Fruit fly (Drosophila melanogaster) whole organism: ENCODE measurements around the gene pxb.

ENCODE experiments used
- CG8478 ChIP-seq: fragments of >200 bp; optimal IDR thresholded peaks from 2 replicates; lab custom pipeline; 2018; ENCODE audit warnings: inconsistent platforms
- Dll ChIP-seq: fragments of >200 bp; optimal IDR thresholded peaks from 2 replicates; lab custom pipeline; 2017
- EcR ChIP-seq, 2 experiments: fragments of >200 bp; optimal IDR thresholded peaks; 2 replicates each; lab custom pipeline; 2017; ENCODE audit warnings: missing biosample characterization in 2 of 2, missing genetic modification characterization in 2 of 2, missing genetic modification reagents in 2 of 2
- pan ChIP-seq: fragments of >200 bp; optimal IDR thresholded peaks from 2 replicates; lab custom pipeline; 2017
- psq ChIP-seq: fragments of >200 bp; optimal IDR thresholded peaks from 2 replicates; lab custom pipeline; 2017
- usp ChIP-seq: fragments of >200 bp; optimal IDR thresholded peaks from 2 replicates; lab custom pipeline; 2017; ENCODE audit warnings: missing biosample characterization, missing genetic modification characterization, mixed read lengths

- TF ChIP-seq EcR (GFP tag; optimal IDR thresholded peaks at IDR 0.05; lab: Kevin White, UChicago) (no peak), usp (GFP tag; lab: Kevin White, UChicago) (no peak), CG8478 (lab: Kevin White, UChicago) (no peak), Dll (lab: Kevin White, UChicago) (no peak), psq (no peak), pan (lab: Kevin White, UChicago) (no peak)
These were observed 31.8 kb upstream of the pxb start for dm6 chr3R:15634135-15634534.
